Worm (Caenorhabditis elegans) whole organism, L1 larva: ENCODE results near the gene txt-17.

ENCODE experiments used
- aha-1 ChIP-seq: fragments of 150-350 bp; optimal IDR thresholded peaks from 2 replicates; lab custom pipeline; 2014; ENCODE audit warnings: missing biosample characterization, missing genetic modification characterization
- ceh-82 ChIP-seq, 3 experiments: fragments of 150-350 bp in 1 of 3; sonication (generic microtip) in 2 of 3; optimal IDR thresholded peaks; 2 replicates each; lab custom pipeline; 2014 to 2017; ENCODE audit warnings: missing biosample characterization in 3 of 3, missing genetic modification characterization in 3 of 3
- ceh-88 ChIP-seq: fragments of 200-800 bp; sonication (Bioruptor generic); IDR thresholded peaks from 2 replicates; pipeline ENCODE4 v1.3.6; 2022; ENCODE audit warnings: missing genetic modification characterization, missing compliant biosample characterization
- ces-1 ChIP-seq: fragments of 150-350 bp; optimal IDR thresholded peaks from 2 replicates; lab custom pipeline; 2014; ENCODE audit warnings: missing biosample characterization, missing genetic modification reagents, missing genetic modification characterization
- dsc-1 ChIP-seq: sonication (generic microtip); optimal IDR thresholded peaks from 2 replicates; lab custom pipeline; 2016; ENCODE audit warnings: mild to moderate bottlenecking, missing genetic modification characterization, missing compliant biosample characterization
- efl-1 ChIP-seq, 4 experiments: fragments of 150-350 bp; optimal IDR thresholded peaks in 3 of 4; peaks in 1 of 4; 1 replicate in 1 of 4; 2 replicates in 3 of 4; lab custom pipeline; 2014; ENCODE audit warnings: missing biosample characterization in 2 of 4, missing genetic modification characterization in 2 of 4, missing genetic modification reagents in 2 of 4
- fkh-4 ChIP-seq: sonication (generic microtip); optimal IDR thresholded peaks from 2 replicates; lab custom pipeline; 2016; ENCODE audit warnings: missing compliant biosample characterization, missing genetic modification characterization, borderline replicate concordance
- fkh-8 ChIP-seq: sonication (generic microtip); optimal IDR thresholded peaks from 2 replicates; lab custom pipeline; 2016; ENCODE audit warnings: mild to moderate bottlenecking, missing genetic modification characterization, missing compliant biosample characterization
- fos-1 ChIP-seq: fragments of 150-350 bp; optimal IDR thresholded peaks from 2 replicates; lab custom pipeline; 2014; ENCODE audit warnings: missing biosample characterization, missing genetic modification characterization
- hlh-4 ChIP-seq: sonication (generic microtip); optimal IDR thresholded peaks from 2 replicates; lab custom pipeline; 2016; ENCODE audit warnings: mild to moderate bottlenecking, missing genetic modification characterization, missing compliant biosample characterization
- lin-13 ChIP-seq: fragments of 150-350 bp; optimal IDR thresholded peaks from 2 replicates; lab custom pipeline; 2014; ENCODE audit warnings: missing biosample characterization, missing genetic modification reagents, missing genetic modification characterization
- lin-35 ChIP-seq, 2 experiments: fragments of 150-350 bp; optimal IDR thresholded peaks; 2 replicates each; lab custom pipeline; 2014; ENCODE audit warnings: missing biosample characterization in 2 of 2, missing genetic modification characterization in 2 of 2, missing genetic modification reagents in 2 of 2
- lsy-2 ChIP-seq, 2 experiments: fragments of 150-350 bp; optimal IDR thresholded peaks; 2 replicates each; lab custom pipeline; 2014; ENCODE audit warnings: missing biosample characterization in 2 of 2, missing genetic modification characterization in 2 of 2
- mdl-1 ChIP-seq, 2 experiments: fragments of 150-350 bp; optimal IDR thresholded peaks; 2 replicates each; lab custom pipeline; 2014 to 2017; ENCODE audit warnings: missing biosample characterization in 2 of 2, missing genetic modification characterization in 2 of 2, inconsistent platforms in 1 of 2
- nhr-11 ChIP-seq: fragments of 150-350 bp; optimal IDR thresholded peaks from 2 replicates; lab custom pipeline; 2014; ENCODE audit warnings: missing biosample characterization, missing genetic modification characterization
- nhr-84 ChIP-seq: sonication (generic microtip); optimal IDR thresholded peaks from 2 replicates; lab custom pipeline; 2017; ENCODE audit warnings: missing biosample characterization, missing genetic modification characterization
- skn-1 ChIP-seq: fragments of 150-350 bp; optimal IDR thresholded peaks from 2 replicates; lab custom pipeline; 2014; ENCODE audit warnings: missing biosample characterization, missing genetic modification characterization
- sox-4 ChIP-seq: sonication (generic microtip); optimal IDR thresholded peaks from 2 replicates; lab custom pipeline; 2016; ENCODE audit warnings: missing genetic modification characterization, missing compliant biosample characterization
- tbx-2 ChIP-seq: sonication (generic microtip); optimal IDR thresholded peaks from 2 replicates; lab custom pipeline; 2016; ENCODE audit warnings: missing genetic modification characterization, missing compliant biosample characterization
- unc-30 ChIP-seq: sonication (generic microtip); optimal IDR thresholded peaks from 2 replicates; lab custom pipeline; 2017; ENCODE audit warnings: missing biosample characterization, missing genetic modification characterization
- unc-62 ChIP-seq: fragments of 150-350 bp; optimal IDR thresholded peaks from 2 replicates; lab custom pipeline; 2014; ENCODE audit warnings: missing biosample characterization, missing genetic modification reagents, missing genetic modification characterization
- unc-98 ChIP-seq: fragments of 200-800 bp; sonication (Bioruptor generic); IDR thresholded peaks from 2 replicates; pipeline ENCODE4 v1.3.6; 2022; ENCODE audit warnings: missing genetic modification characterization, missing compliant biosample characterization
- zag-1 ChIP-seq: fragments of 150-350 bp; optimal IDR thresholded peaks from 2 replicates; lab custom pipeline; 2014; ENCODE audit warnings: missing biosample characterization, missing genetic modification characterization
- ztf-4 ChIP-seq: fragments of 150-350 bp; optimal IDR thresholded peaks from 2 replicates; lab custom pipeline; 2014; ENCODE audit warnings: missing biosample characterization, missing genetic modification characterization

The txt-17 gene

ce11 chrV:7009461-7009860 lies 43.5 kb downstream of the txt-17 start, which contains the start of gene C33G8.2:
Gene C33G8.2 (plus strand): TSS chrV:7009761.
- TF ChIP-seq unc-30 (tag; lab: Kevin White, UChicago) (no peak), efl-1 (optimal IDR thresholded peaks at IDR 0.05; lab: Kevin White, UChicago) (no peak), efl-1 (GFP tag; optimal IDR thresholded peaks at IDR 0.05 in 1 of 2; lab: Kevin White, UChicago) (peak in 1 of 2 experiments; percentile 31)

ce11 chrV:7007307-7007706 lies 45.7 kb downstream of the txt-17 start, which contains the start of gene drd-10:
Gene drd-10 (plus strand): TSS chrV:7007607.
- TF ChIP-seq hlh-4 (no peak), ces-1 (GFP tag; lab: Kevin White, UChicago) (no peak), unc-62 (GFP tag; lab: Kevin White, UChicago) (no peak), dsc-1 (tag; lab: Kevin White, UChicago) (no peak), tbx-2 (tag; lab: Kevin White, UChicago) (no peak), unc-98 (GFP tag; lab: Robert Waterston, UW) (no peak)

- TF ChIP-seq lin-13 (no peak), unc-62 (GFP tag; lab: Kevin White, UChicago) (no peak), sox-4 (tag; lab: Kevin White, UChicago) (no peak), skn-1 (tag; lab: Kevin White, UChicago) (no peak), nhr-11 (no peak), zag-1 (tag; lab: Kevin White, UChicago) (no peak), fkh-4 (no peak), ceh-82 (tag; optimal IDR thresholded peaks at IDR 0.05; lab: Kevin White, UChicago) (no peak), fos-1 (no peak), ceh-88 (no peak)
Observed at ce11 chrV:7005964-7006363, 47.0 kb downstream of the txt-17 start, which contains the start of gene spig-10. Gene spig-10 (plus strand): TSS chrV:7006264.

DNA sequence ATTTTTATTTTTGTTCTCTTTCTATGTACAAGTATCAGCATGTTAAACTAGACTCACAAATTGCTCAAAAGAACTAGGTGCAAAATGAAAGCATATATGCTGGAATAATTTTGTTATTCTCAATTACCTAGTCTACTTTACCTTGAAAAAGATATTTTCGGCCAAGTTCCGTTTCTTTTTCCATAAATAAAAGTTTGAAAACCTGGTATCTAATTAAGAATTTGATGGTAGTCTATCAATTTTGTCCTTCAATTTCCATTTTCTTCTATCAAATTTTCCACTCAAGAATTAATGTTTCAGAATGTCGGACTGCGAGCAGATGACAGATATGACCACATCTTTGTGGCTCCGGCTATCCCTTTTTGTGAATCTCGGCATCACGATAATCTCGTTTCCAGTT lies 49.1 kb downstream of the txt-17 start, which contains the start of gene srab-4:
srab-4 (plus strand) TSS at position 301 of the 400 bp plus-strand sequence.
- TF ChIP-seq ztf-4 (no peak), lsy-2 (tag; optimal IDR thresholded peaks at IDR 0.05; lab: Kevin White, UChicago) (no peak), fkh-8 (tag; lab: Kevin White, UChicago) (no peak), mdl-1 (tag; optimal IDR thresholded peaks at IDR 0.05; lab: Kevin White, UChicago) (no peak), dsc-1 (tag; lab: Kevin White, UChicago) (no peak), nhr-84 (tag; lab: Kevin White, UChicago) (no peak), aha-1 (no peak), lin-35 (GFP tag; optimal IDR thresholded peaks at IDR 0.05; lab: Kevin White, UChicago) (no peak)
- TF ChIP-seq, all 84 proteins: peak for 0
